Worm (Caenorhabditis elegans) whole organism, L4 larva: ENCODE results near the gene F46C5.7.

Experiments used
- F37D6.2 ChIP-seq: sonication (generic microtip); optimal IDR thresholded peaks from 2 replicates; lab custom pipeline; 2016; ENCODE audit warnings: mild to moderate bottlenecking, missing genetic modification characterization, missing compliant biosample characterization
- T20F7.1 ChIP-seq: fragments of 200-800 bp; sonication (Bioruptor generic); optimal IDR thresholded peaks from 2 replicates; lab custom pipeline; 2018; ENCODE audit warnings: mild to moderate bottlenecking, missing genetic modification characterization, missing compliant biosample characterization
- Y48G9A.11 ChIP-seq: fragments of 200-800 bp; sonication (Bioruptor generic); IDR thresholded peaks from 2 replicates; pipeline ENCODE4 v1.3.6; 2022; ENCODE audit warnings: missing genetic modification reagents, missing genetic modification characterization, missing compliant biosample characterization
- ZK337.2 ChIP-seq: fragments of 200-800 bp; sonication (Bioruptor generic); IDR thresholded peaks from 2 replicates; pipeline ENCODE4 v1.3.6; 2022; ENCODE audit warnings: missing genetic modification reagents, missing genetic modification characterization, missing compliant biosample characterization
- ZK546.5 ChIP-seq, 2 experiments: sonication (generic microtip); optimal IDR thresholded peaks; 2 replicates each; lab custom pipeline; 2017; ENCODE audit warnings: missing biosample characterization in 2 of 2, missing genetic modification characterization in 2 of 2
- aha-1 ChIP-seq: fragments of 150-350 bp; peaks from one replicate; lab custom pipeline; 2014; ENCODE audit warnings: missing biosample characterization, missing genetic modification characterization
- ama-1 ChIP-seq: fragments of 150-350 bp; optimal IDR thresholded peaks from 2 replicates; lab custom pipeline; 2014; ENCODE audit warnings: inconsistent platforms, mixed read lengths
- attf-4 ChIP-seq: sonication (generic microtip); optimal IDR thresholded peaks from 3 replicates; lab custom pipeline; 2017; ENCODE audit warnings: missing biosample characterization, missing genetic modification characterization
- daf-16 ChIP-seq, 3 experiments: sonication (generic microtip); optimal IDR thresholded peaks; 2 replicates each; lab custom pipeline; 2016 to 2017; ENCODE audit warnings: missing genetic modification characterization in 3 of 3, missing genetic modification reagents in 3 of 3, mild to moderate bottlenecking in 2 of 3, missing compliant biosample characterization in 2 of 3, missing biosample characterization in 1 of 3, moderate library complexity in 1 of 3
- dmd-6 ChIP-seq: fragments of 200-800 bp; sonication (Bioruptor generic); IDR thresholded peaks from 2 replicates; pipeline ENCODE4 v1.3.6; 2022; ENCODE audit warnings: missing genetic modification reagents, missing genetic modification characterization, missing compliant biosample characterization
- dmd-9 ChIP-seq: fragments of 200-800 bp; sonication (Bioruptor generic); IDR thresholded peaks from 2 replicates; pipeline ENCODE4 v1.3.6; 2022; ENCODE audit warnings: missing genetic modification reagents, missing genetic modification characterization, missing compliant biosample characterization
- dpl-1 ChIP-seq: fragments of 150-350 bp; optimal IDR thresholded peaks from 2 replicates; lab custom pipeline; 2014; ENCODE audit warnings: missing biosample characterization, missing genetic modification reagents, missing genetic modification characterization
- dve-1 ChIP-seq: sonication (generic microtip); optimal IDR thresholded peaks from 2 replicates; lab custom pipeline; 2017; ENCODE audit warnings: antibody characterized with exemption, mild to moderate bottlenecking, missing genetic modification characterization, missing compliant biosample characterization; ENCODE audit not compliant: insufficient read depth
- fos-1 ChIP-seq: fragments of 150-350 bp; optimal IDR thresholded peaks from 2 replicates; lab custom pipeline; 2014; ENCODE audit warnings: missing biosample characterization, missing genetic modification characterization
- gei-8 ChIP-seq: fragments of 200-800 bp; sonication (Bioruptor generic); optimal IDR thresholded peaks from 2 replicates; lab custom pipeline; 2018; ENCODE audit warnings: mild to moderate bottlenecking, missing genetic modification characterization, missing compliant biosample characterization
- hif-1 ChIP-seq, 2 experiments: sonication (generic microtip); optimal IDR thresholded peaks; 2 replicates each; lab custom pipeline; 2016 to 2017; ENCODE audit warnings: missing compliant biosample characterization in 2 of 2, missing genetic modification characterization in 2 of 2, missing genetic modification reagents in 2 of 2, missing genotype in 2 of 2, mild to moderate bottlenecking in 1 of 2
- lin-1 ChIP-seq: fragments of 200-800 bp; sonication (Bioruptor generic); IDR thresholded peaks from 2 replicates; pipeline ENCODE4 v1.3.6; 2022; ENCODE audit warnings: missing genetic modification reagents, missing genetic modification characterization, missing compliant biosample characterization
- lin-15B ChIP-seq: fragments of 150-350 bp; sonication (generic microtip); optimal IDR thresholded peaks from 3 replicates; lab custom pipeline; 2014; ENCODE audit warnings: missing biosample characterization, missing genetic modification characterization
- lin-39 ChIP-seq: fragments of 150-350 bp; optimal IDR thresholded peaks from 2 replicates; lab custom pipeline; 2014; ENCODE audit warnings: missing biosample characterization, missing genetic modification reagents, missing genetic modification characterization
- lsy-2 ChIP-seq, 2 experiments: fragments of 150-350 bp in 1 of 2; sonication (generic microtip) in 1 of 2; optimal IDR thresholded peaks; 2 replicates each; lab custom pipeline; 2014 to 2017; ENCODE audit warnings: missing biosample characterization in 2 of 2, missing genetic modification characterization in 2 of 2
- mes-2 ChIP-seq: sonication (generic microtip); optimal IDR thresholded peaks from 2 replicates; lab custom pipeline; 2016; ENCODE audit warnings: missing genotype, mild to moderate bottlenecking, missing genetic modification characterization, missing compliant biosample characterization; ENCODE audit not compliant: poor library complexity, severe bottlenecking
- mxl-2 ChIP-seq: fragments of 200-800 bp; sonication (Bioruptor generic); conservative IDR thresholded peaks from 2 replicates; pipeline ENCODE4 v1.3.6; 2022; ENCODE audit warnings: missing genetic modification reagents, missing genetic modification characterization, missing compliant biosample characterization
- nhr-11 ChIP-seq: fragments of 150-350 bp; optimal IDR thresholded peaks from 2 replicates; lab custom pipeline; 2014; ENCODE audit warnings: missing biosample characterization, missing genetic modification characterization
- nhr-25 ChIP-seq: sonication (generic microtip); optimal IDR thresholded peaks from 2 replicates; lab custom pipeline; 2017; ENCODE audit warnings: missing genetic modification characterization, mild to moderate bottlenecking, missing compliant biosample characterization, antibody characterized with exemption, moderate library complexity, borderline replicate concordance; ENCODE audit not compliant: insufficient read depth
- nhr-28 ChIP-seq: fragments of 150-350 bp; optimal IDR thresholded peaks from 2 replicates; lab custom pipeline; 2014; ENCODE audit warnings: missing biosample characterization, missing genetic modification characterization
- nhr-42 ChIP-seq: fragments of 200-800 bp; sonication (Bioruptor generic); IDR thresholded peaks from 2 replicates; pipeline ENCODE4 v1.3.6; 2022; ENCODE audit warnings: missing genetic modification characterization, missing compliant biosample characterization
- nhr-48 ChIP-seq: sonication (generic microtip); optimal IDR thresholded peaks from 2 replicates; lab custom pipeline; 2016; ENCODE audit warnings: mild to moderate bottlenecking, missing genetic modification characterization, missing compliant biosample characterization
- nhr-6 ChIP-seq: fragments of 150-350 bp; optimal IDR thresholded peaks from 2 replicates; lab custom pipeline; 2014; ENCODE audit warnings: missing biosample characterization, missing genetic modification characterization
- pha-4 ChIP-seq, 2 experiments: fragments of 150-350 bp in 1 of 2; fragments of 200-800 bp in 1 of 2; sonication (Bioruptor generic) in 1 of 2; IDR thresholded peaks in 1 of 2; optimal IDR thresholded peaks in 1 of 2; 2 replicates each; pipeline versions ENCODE4 v1.3.6 to Lab custom; 2014 to 2022; ENCODE audit warnings: missing genetic modification characterization in 2 of 2, missing genetic modification reagents in 2 of 2, missing biosample characterization in 1 of 2, missing compliant biosample characterization in 1 of 2
- pqm-1 ChIP-seq: sonication (generic microtip); optimal IDR thresholded peaks from 2 replicates; lab custom pipeline; 2017; ENCODE audit warnings: missing biosample characterization, missing genetic modification characterization
- rbr-2 ChIP-seq: sonication (generic microtip); optimal IDR thresholded peaks from 2 replicates; lab custom pipeline; 2016; ENCODE audit warnings: missing genotype, missing genetic modification characterization, missing compliant biosample characterization
- set-16 ChIP-seq: fragments of 200-800 bp; sonication (Bioruptor generic); IDR thresholded peaks from 2 replicates; pipeline ENCODE4 v1.3.6; 2022; ENCODE audit warnings: missing genetic modification reagents, missing genetic modification characterization, missing compliant biosample characterization
- snpc-1.2 ChIP-seq: fragments of 200-800 bp; sonication (Bioruptor generic); IDR thresholded peaks from 2 replicates; pipeline ENCODE4 v1.3.6; 2022; ENCODE audit warnings: missing genetic modification reagents, missing genetic modification characterization, missing compliant biosample characterization
- snpc-4 ChIP-seq: fragments of 150-350 bp; optimal IDR thresholded peaks from 2 replicates; lab custom pipeline; 2014; ENCODE audit warnings: missing biosample characterization, missing genetic modification characterization
- spr-3 ChIP-seq: fragments of 200-800 bp; sonication (Bioruptor generic); optimal IDR thresholded peaks from 2 replicates; lab custom pipeline; 2018; ENCODE audit warnings: mild to moderate bottlenecking, missing genetic modification characterization, missing compliant biosample characterization
- tag-97 ChIP-seq: fragments of 200-800 bp; sonication (Bioruptor generic); IDR thresholded peaks from 2 replicates; pipeline ENCODE4 v1.3.6; 2022; ENCODE audit warnings: missing genetic modification characterization, missing compliant biosample characterization
- tra-1 ChIP-seq: fragments of 200-800 bp; sonication (Bioruptor generic); IDR thresholded peaks from 2 replicates; pipeline ENCODE4 v1.3.6; 2022; ENCODE audit warnings: missing genetic modification reagents, missing genetic modification characterization, missing compliant biosample characterization
- zip-2 ChIP-seq: fragments of 150-350 bp; optimal IDR thresholded peaks from 2 replicates; lab custom pipeline; 2014; ENCODE audit warnings: missing biosample characterization, missing genetic modification characterization

F46C5.7 gene

DNA sequence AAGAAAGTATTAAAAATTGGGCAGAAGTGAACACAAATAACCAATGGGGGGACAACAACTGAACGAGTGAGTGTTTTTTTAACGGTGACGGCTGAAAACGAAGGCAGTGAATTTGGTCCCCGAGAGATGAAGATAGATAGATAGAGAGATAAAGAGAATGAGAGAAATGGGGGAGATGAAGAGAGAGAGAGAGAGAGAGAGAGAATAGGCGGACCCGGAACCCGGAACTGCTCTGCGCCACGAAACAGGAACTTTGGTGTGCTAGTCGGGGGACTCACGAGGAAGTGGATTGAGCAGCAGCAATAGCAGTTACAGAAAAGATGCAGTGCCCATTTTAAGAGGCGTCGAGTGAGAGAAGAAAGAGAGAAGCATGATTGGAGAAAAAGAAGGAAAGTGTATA lies 42.7 kb upstream of the F46C5.7 start (continued):
- TF ChIP-seq lsy-2 (tag; optimal IDR thresholded peaks at IDR 0.05; lab: Kevin White, UChicago) (peak; percentile 50 to 74), aha-1 (peak; percentile 41), gei-8 (GFP tag; lab: Kevin White, UChicago) (peak; percentile 48), ZK337.2 (0 out of 2 replicates have a peak, but pooled peaks have one; percentile 35), tra-1 (GFP tag; lab: Robert Waterston, UW) (0 out of 2 replicates have a peak, but pooled peaks have one; percentile 30), mxl-2 (GFP tag; lab: Robert Waterston, UW) (no peak), attf-4 (tag; lab: Kevin White, UChicago) (no peak), dmd-6 (peak; percentile 76), snpc-1.2 (GFP tag; lab: Robert Waterston, UW) (no peak), pqm-1 (tag; lab: Kevin White, UChicago) (no peak), zip-2 (tag; lab: Kevin White, UChicago) (no peak), ama-1 (lab: Kevin White, UChicago) (no peak), set-16 (peak; percentile 57; the same call in 1 of the 2 replicates), nhr-42 (no peak), hif-1 (tag; optimal IDR thresholded peaks at IDR 0.05; lab: Kevin White, UChicago) (peak in 1 of 2 experiments; percentile 76)

ce11 chrII:8799725-8800124 lies 39.4 kb upstream of the F46C5.7 start:
- TF ChIP-seq pqm-1 (tag; lab: Kevin White, UChicago) (no peak), dmd-6 (peak; percentile 42)

DNA sequence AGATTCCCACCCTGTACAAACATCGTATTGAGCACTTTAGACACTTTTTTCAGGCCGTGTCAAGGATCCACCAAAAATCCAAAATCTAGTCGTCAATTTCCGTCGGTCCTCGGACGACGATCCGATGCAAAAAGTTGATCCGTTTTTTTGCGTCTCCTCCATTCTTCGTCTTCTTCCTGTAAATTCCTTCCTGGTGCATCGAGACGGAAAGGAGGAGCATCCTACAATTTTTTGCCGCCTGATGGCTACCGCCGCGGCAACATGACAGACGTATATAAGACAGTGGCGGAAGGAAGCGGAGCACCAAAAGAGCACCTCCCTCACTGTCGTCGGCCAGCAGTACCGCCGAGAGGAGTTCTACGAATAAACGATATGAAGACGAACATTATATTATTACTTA lies 38.3 kb upstream of the F46C5.7 start, which contains the start of gene appg-2:
Gene appg-2, plus strand, starts transcription at position 301 of the 400 bp plus-strand sequence.
- TF ChIP-seq ZK546.5 (tag; optimal IDR thresholded peaks at IDR 0.05; lab: Kevin White, UChicago), result no peak
- no peak for TF ChIP-seq dmd-9 (GFP tag; lab: Robert Waterston, UW)
- no peak for TF ChIP-seq lin-1 (GFP tag; lab: Robert Waterston, UW)
- no peak for TF ChIP-seq lin-15B (tag; lab: Kevin White, UChicago)
- no peak for TF ChIP-seq F37D6.2 (tag; lab: Kevin White, UChicago)
- TF ChIP-seq snpc-4, result no peak
- TF ChIP-seq nhr-25 (tag; lab: Kevin White, UChicago), result no peak
- TF ChIP-seq, all 104 proteins: peak for 0

ce11 chrII:8806921-8807320 lies 32.2 kb upstream of the F46C5.7 start, which contains the start of gene pho-13:
TSS of gene pho-13 (minus strand) at chrII:8807021.
- TF ChIP-seq nhr-48 (tag; lab: Kevin White, UChicago), result no peak
- peak; percentile 18 for TF ChIP-seq pqm-1 (tag; lab: Kevin White, UChicago)

ce11 chrII:8808482-8808881 lies 30.6 kb upstream of the F46C5.7 start, which contains the start of gene F07H5.10:
TSS of gene F07H5.10 (minus strand) at chrII:8808582.
- no peak for TF ChIP-seq snpc-1.2 (GFP tag; lab: Robert Waterston, UW)
- peak; percentile 23 for TF ChIP-seq aha-1

ce11 chrII:8810679-8811413 lies 28.3 kb upstream of the F46C5.7 start, which contains the start of the genes F46C5.9 and rer-1:
TSS of gene F46C5.9 (minus strand) at chrII:8810729.
TSS of gene rer-1 (plus strand) at chrII:8811370.
- no peak for TF ChIP-seq lin-1 (GFP tag; lab: Robert Waterston, UW)
- no peak for TF ChIP-seq nhr-11 (tag; lab: Kevin White, UChicago)
- TF ChIP-seq lsy-2 (tag; optimal IDR thresholded peaks at IDR 0.05; lab: Kevin White, UChicago), result peak in 1 of 2 experiments; percentile 75
- TF ChIP-seq fos-1 (tag; lab: Kevin White, UChicago), result no peak
- TF ChIP-seq aha-1, result peak; percentile 55
- no peak for TF ChIP-seq tra-1 (GFP tag; lab: Robert Waterston, UW)
- TF ChIP-seq nhr-28 (tag; lab: Kevin White, UChicago), result peak; percentile 7
- peak; percentile 33 for TF ChIP-seq T20F7.1 (GFP tag; lab: Kevin White, UChicago)
- TF ChIP-seq hif-1 (tag; optimal IDR thresholded peaks at IDR 0.05; lab: Kevin White, UChicago), result peak in 1 of 2 experiments; percentile 7
- no peak for TF ChIP-seq pha-4 (GFP tag; IDR thresholded peaks at IDR 0.05; lab: Robert Waterston, UW)
- peak; percentile 75 for TF ChIP-seq pha-4 (tag; optimal IDR thresholded peaks at IDR 0.05; lab: Kevin White, UChicago)
- TF ChIP-seq mes-2, result peak; percentile 26
- TF ChIP-seq lin-39 (tag; lab: Kevin White, UChicago), result no peak
- peak; percentile 11 for TF ChIP-seq dve-1 (tag; lab: Kevin White, UChicago)
- no peak for TF ChIP-seq tag-97 (GFP tag; lab: Robert Waterston, UW)
- TF ChIP-seq dpl-1 (GFP tag; lab: Kevin White, UChicago), result peak; percentile 27
- peak; percentile 32 for TF ChIP-seq rbr-2
- no peak for TF ChIP-seq spr-3 (GFP tag; lab: Kevin White, UChicago)
- peak; percentile 5 for TF ChIP-seq nhr-6
- no peak for TF ChIP-seq Y48G9A.11 (GFP tag; lab: Robert Waterston, UW)
- no peak for TF ChIP-seq daf-16 (GFP tag; optimal IDR thresholded peaks at IDR 0.05; lab: Kevin White, UChicago)
- TF ChIP-seq daf-16 (tag; optimal IDR thresholded peaks at IDR 0.05; lab: Kevin White, UChicago), result peak; percentile 30
